Worm (Caenorhabditis elegans) whole organism, L1 larva: ENCODE measurements around the gene C52D10.3.

ENCODE experiments used
- blmp-1 ChIP-seq: fragments of 150-350 bp; optimal IDR thresholded peaks from 2 replicates; lab custom pipeline; 2014; ENCODE audit warnings: missing biosample characterization, missing genetic modification characterization
- ceh-88 ChIP-seq: fragments of 200-800 bp; sonication (Bioruptor generic); IDR thresholded peaks from 2 replicates; pipeline ENCODE4 v1.3.6; 2022; ENCODE audit warnings: missing genetic modification characterization, missing compliant biosample characterization
- egl-27 ChIP-seq, 2 experiments: fragments of 150-350 bp in 1 of 2; sonication (generic microtip); optimal IDR thresholded peaks; 3 replicates each; lab custom pipeline; 2017 to 2018; ENCODE audit warnings: missing biosample characterization in 2 of 2, missing genetic modification characterization in 2 of 2, missing genetic modification reagents in 2 of 2
- fos-1 ChIP-seq: fragments of 150-350 bp; optimal IDR thresholded peaks from 2 replicates; lab custom pipeline; 2014; ENCODE audit warnings: missing biosample characterization, missing genetic modification characterization
- lin-14 ChIP-seq: fragments of 200-800 bp; sonication (Bioruptor generic); optimal IDR thresholded peaks from 2 replicates; lab custom pipeline; 2018; ENCODE audit warnings: mild to moderate bottlenecking, missing genetic modification characterization, moderate library complexity, missing compliant biosample characterization
- lsy-2 ChIP-seq, 2 experiments: fragments of 150-350 bp; optimal IDR thresholded peaks; 2 replicates each; lab custom pipeline; 2014; ENCODE audit warnings: missing biosample characterization in 2 of 2, missing genetic modification characterization in 2 of 2
- mdl-1 ChIP-seq, 2 experiments: fragments of 150-350 bp; optimal IDR thresholded peaks; 2 replicates each; lab custom pipeline; 2014 to 2017; ENCODE audit warnings: missing biosample characterization in 2 of 2, missing genetic modification characterization in 2 of 2, inconsistent platforms in 1 of 2
- nhr-12 ChIP-seq: sonication (generic microtip); optimal IDR thresholded peaks from 2 replicates; lab custom pipeline; 2017; ENCODE audit warnings: missing biosample characterization, missing genetic modification characterization
- nhr-77 ChIP-seq: fragments of 150-350 bp; optimal IDR thresholded peaks from 2 replicates; lab custom pipeline; 2014; ENCODE audit warnings: missing biosample characterization, missing genetic modification characterization
- nhr-90 ChIP-seq: sonication (generic microtip); optimal IDR thresholded peaks from 2 replicates; lab custom pipeline; 2016; ENCODE audit warnings: mild to moderate bottlenecking, missing genetic modification characterization, missing compliant biosample characterization; ENCODE audit not compliant: poor library complexity
- tlp-1 ChIP-seq: fragments of 150-350 bp; optimal IDR thresholded peaks from 2 replicates; lab custom pipeline; 2014; ENCODE audit warnings: missing biosample characterization, missing genetic modification characterization
- unc-62 ChIP-seq: fragments of 150-350 bp; optimal IDR thresholded peaks from 2 replicates; lab custom pipeline; 2014; ENCODE audit warnings: missing biosample characterization, missing genetic modification reagents, missing genetic modification characterization
- ztf-11 ChIP-seq, 2 experiments: sonication (generic microtip); optimal IDR thresholded peaks; 2 replicates each; lab custom pipeline; 2016 to 2017; ENCODE audit warnings: missing genetic modification characterization in 2 of 2, missing biosample characterization in 1 of 2, missing compliant biosample characterization in 1 of 2

- TF ChIP-seq egl-27 (tag; optimal IDR thresholded peaks at IDR 0.05; lab: Kevin White, UChicago) (no peak), nhr-12 (tag; lab: Kevin White, UChicago) (no peak), lsy-2 (tag; optimal IDR thresholded peaks at IDR 0.05; lab: Kevin White, UChicago) (no peak), ztf-11 (tag; optimal IDR thresholded peaks at IDR 0.05; lab: Kevin White, UChicago) (no peak), fos-1 (tag; lab: Kevin White, UChicago) (no peak), unc-62 (GFP tag; lab: Kevin White, UChicago) (no peak), tlp-1 (tag; lab: Kevin White, UChicago) (no peak), blmp-1 (tag; lab: Kevin White, UChicago) (no peak), ceh-88 (no peak), mdl-1 (tag; optimal IDR thresholded peaks at IDR 0.05; lab: Kevin White, UChicago) (no peak), lin-14 (GFP tag; lab: Kevin White, UChicago) (no peak), nhr-90 (tag; lab: Kevin White, UChicago) (no peak), nhr-77 (no peak)
Observed at ce11 chrIV:17206745-17207144, 30.5 kb downstream of the C52D10.3 start, which contains the start of gene cnnm-1.
